Worm (Caenorhabditis elegans) whole organism, L1 larva: ENCODE results near the gene dmsr-16.

Source experiments
- alr-1 ChIP-seq: fragments of 200-800 bp; sonication (Bioruptor generic); optimal IDR thresholded peaks from 2 replicates; lab custom pipeline; 2018; ENCODE audit warnings: borderline replicate concordance, mild to moderate bottlenecking, missing genetic modification characterization, missing compliant biosample characterization
- ama-1 ChIP-seq: fragments of 150-350 bp; optimal IDR thresholded peaks from 2 replicates; lab custom pipeline; 2014
- blmp-1 ChIP-seq: fragments of 150-350 bp; optimal IDR thresholded peaks from 2 replicates; lab custom pipeline; 2014; ENCODE audit warnings: missing biosample characterization, missing genetic modification characterization
- nhr-19 ChIP-seq: fragments of 200-800 bp; sonication (Bioruptor generic); conservative IDR thresholded peaks from 2 replicates; pipeline ENCODE4 v1.3.6; 2022; ENCODE audit warnings: missing genetic modification characterization, missing compliant biosample characterization
- nhr-237 ChIP-seq: fragments of 150-350 bp; optimal IDR thresholded peaks from 2 replicates; lab custom pipeline; 2014; ENCODE audit warnings: missing biosample characterization, missing genetic modification characterization
- nhr-77 ChIP-seq: fragments of 150-350 bp; optimal IDR thresholded peaks from 2 replicates; lab custom pipeline; 2014; ENCODE audit warnings: missing biosample characterization, missing genetic modification characterization
- nhr-85 ChIP-seq: sonication (generic microtip); peaks from one replicate; lab custom pipeline; 2016; ENCODE audit warnings: missing genetic modification characterization, inconsistent platforms, missing compliant biosample characterization
- pqm-1 ChIP-seq: sonication (generic microtip); optimal IDR thresholded peaks from 3 replicates; lab custom pipeline; 2017; ENCODE audit warnings: missing biosample characterization, missing genetic modification characterization
- skn-1 ChIP-seq: fragments of 150-350 bp; optimal IDR thresholded peaks from 2 replicates; lab custom pipeline; 2014; ENCODE audit warnings: missing biosample characterization, missing genetic modification characterization
- zag-1 ChIP-seq: fragments of 150-350 bp; optimal IDR thresholded peaks from 2 replicates; lab custom pipeline; 2014; ENCODE audit warnings: missing biosample characterization, missing genetic modification characterization
- zip-4 ChIP-seq: fragments of 200-800 bp; sonication (Bioruptor generic); optimal IDR thresholded peaks from 2 replicates; lab custom pipeline; 2018; ENCODE audit warnings: mild to moderate bottlenecking, missing genetic modification characterization, moderate library complexity, missing compliant biosample characterization
- ztf-11 ChIP-seq, 2 experiments: sonication (generic microtip); optimal IDR thresholded peaks; 2 replicates each; lab custom pipeline; 2016 to 2017; ENCODE audit warnings: missing genetic modification characterization in 2 of 2, missing biosample characterization in 1 of 2, missing compliant biosample characterization in 1 of 2
- ztf-4 ChIP-seq: fragments of 150-350 bp; optimal IDR thresholded peaks from 2 replicates; lab custom pipeline; 2014; ENCODE audit warnings: missing biosample characterization, missing genetic modification characterization

DNA sequence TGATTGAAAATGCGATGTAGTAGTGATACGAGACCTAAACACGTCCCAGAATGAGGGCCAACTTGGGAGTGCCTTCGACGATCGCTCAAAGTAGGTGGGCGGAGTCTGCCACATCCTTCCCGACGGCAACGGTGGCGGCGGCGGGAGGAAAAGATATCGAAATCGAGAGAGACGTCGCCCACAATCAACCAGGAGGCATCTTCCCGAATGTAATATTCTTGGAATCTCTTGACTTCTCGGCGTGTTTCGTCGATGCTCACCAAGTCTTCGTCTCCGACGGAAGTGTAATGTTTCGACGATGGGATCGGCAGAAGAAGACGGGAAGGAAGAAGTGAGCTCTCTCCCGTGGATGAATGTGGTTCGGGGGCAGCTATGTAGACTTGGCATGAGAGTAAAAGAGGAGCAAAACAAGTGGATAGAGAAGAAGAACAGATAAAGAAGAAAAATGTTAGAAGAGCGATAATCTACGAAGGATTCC is 40.4 kb downstream of the dmsr-16 start, which contains the start of the genes T25F10.1 and clik-1:
- TF ChIP-seq pqm-1 (tag; lab: Kevin White, UChicago) (no peak), nhr-77 (tag; lab: Kevin White, UChicago) (no peak), ama-1 (lab: Kevin White, UChicago) (no peak), zip-4 (GFP tag; lab: Kevin White, UChicago) (no peak), alr-1 (tag; lab: Kevin White, UChicago) (no peak), ztf-11 (tag; optimal IDR thresholded peaks at IDR 0.05; lab: Kevin White, UChicago) (no peak), zag-1 (no peak), skn-1 (tag; lab: Kevin White, UChicago) (no peak), blmp-1 (tag; lab: Kevin White, UChicago) (no peak), nhr-237 (no peak), nhr-19 (GFP tag; lab: Robert Waterston, UW) (peak; percentile 52), ztf-4 (tag; lab: Kevin White, UChicago) (no peak), nhr-85 (peak; percentile 35)
